Fruit fly (Drosophila melanogaster) whole organism, prepupa: ENCODE measurements around the gene CG10550.

ENCODE experiments used
- Blimp-1 ChIP-seq: fragments of 200-800 bp; sonication (Bioruptor generic); optimal IDR thresholded peaks from 3 replicates; lab custom pipeline; 2017; ENCODE audit warnings: missing biosample characterization, missing genetic modification characterization, mild to moderate bottlenecking, moderate library complexity, missing genetic modification reagents
- CG10631 ChIP-seq: fragments of 200-800 bp; sonication (Bioruptor generic); optimal IDR thresholded peaks from 2 replicates; lab custom pipeline; 2016; ENCODE audit warnings: missing biosample characterization, missing genetic modification characterization
- CG11902 ChIP-seq: fragments of 200-800 bp; sonication (Bioruptor generic); optimal IDR thresholded peaks from 3 replicates; lab custom pipeline; 2016; ENCODE audit warnings: missing biosample characterization, missing genetic modification characterization
- CG15336 ChIP-seq: fragments of 200-800 bp; sonication (Bioruptor generic); IDR thresholded peaks from 2 replicates; pipeline ENCODE4 v1.3.6; 2022; ENCODE audit warnings: missing biosample characterization, missing genetic modification characterization
- CG16779 ChIP-seq: fragments of 200-800 bp; sonication (Bioruptor generic); optimal IDR thresholded peaks from 3 replicates; lab custom pipeline; 2017; ENCODE audit warnings: missing biosample characterization, mild to moderate bottlenecking, missing genetic modification characterization
- CG4318 ChIP-seq: fragments of 200-800 bp; sonication (Bioruptor generic); optimal IDR thresholded peaks from 3 replicates; lab custom pipeline; 2017; ENCODE audit warnings: missing biosample characterization, mild to moderate bottlenecking, missing genetic modification characterization
- CG6163 ChIP-seq: fragments of 200-800 bp; sonication (Bioruptor generic); IDR thresholded peaks from 3 replicates; pipeline ENCODE4 v1.3.6; 2022; ENCODE audit warnings: missing biosample characterization, missing genetic modification characterization
- CG6276 ChIP-seq: fragments of 200-800 bp; sonication (Bioruptor generic); optimal IDR thresholded peaks from 2 replicates; lab custom pipeline; 2017; ENCODE audit warnings: missing biosample characterization, mild to moderate bottlenecking, missing genetic modification characterization
- CG6792 ChIP-seq: fragments of 200-800 bp; sonication (Bioruptor generic); optimal IDR thresholded peaks from 3 replicates; lab custom pipeline; 2016; ENCODE audit warnings: missing biosample characterization, missing genetic modification characterization
- CG6808 ChIP-seq: fragments of 200-800 bp; sonication (Bioruptor generic); optimal IDR thresholded peaks from 3 replicates; lab custom pipeline; 2017; ENCODE audit warnings: missing biosample characterization, missing genetic modification characterization, mild to moderate bottlenecking, moderate library complexity, missing genetic modification reagents
- CG7368 ChIP-seq: fragments of 200-800 bp; sonication (Bioruptor generic); optimal IDR thresholded peaks from 3 replicates; lab custom pipeline; 2016; ENCODE audit warnings: missing biosample characterization, missing genetic modification characterization
- CG9139 ChIP-seq: fragments of 200-800 bp; sonication (Bioruptor generic); optimal IDR thresholded peaks from 3 replicates; lab custom pipeline; 2017; ENCODE audit warnings: missing biosample characterization, mild to moderate bottlenecking, missing genetic modification characterization
- Eip75B ChIP-seq: fragments of 200-800 bp; sonication (Bioruptor generic); optimal IDR thresholded peaks from 3 replicates; lab custom pipeline; 2016; ENCODE audit warnings: missing biosample characterization, missing genetic modification characterization
- Eip78C ChIP-seq: fragments of 200-800 bp; sonication (Bioruptor generic); peaks from one replicate; lab custom pipeline; 2016; ENCODE audit warnings: missing biosample characterization, missing genetic modification characterization
- Eip93F ChIP-seq: fragments of 200-800 bp; sonication (Bioruptor generic); optimal IDR thresholded peaks from 2 replicates; lab custom pipeline; 2016; ENCODE audit warnings: missing biosample characterization, mild to moderate bottlenecking, missing genetic modification characterization
- Ets21C ChIP-seq: fragments of 200-800 bp; sonication (Bioruptor generic); optimal IDR thresholded peaks from 3 replicates; lab custom pipeline; 2016; ENCODE audit warnings: missing biosample characterization, missing genetic modification characterization
- Hr4 ChIP-seq: fragments of 200-800 bp; sonication (Bioruptor generic); optimal IDR thresholded peaks from 3 replicates; lab custom pipeline; 2016; ENCODE audit warnings: missing biosample characterization, missing genetic modification characterization
- OdsH ChIP-seq: fragments of 200-800 bp; sonication (Bioruptor generic); optimal IDR thresholded peaks from 3 replicates; lab custom pipeline; 2016; ENCODE audit warnings: missing biosample characterization, missing genetic modification characterization
- Smox ChIP-seq: fragments of 200-800 bp; sonication (Bioruptor generic); optimal IDR thresholded peaks from 3 replicates; lab custom pipeline; 2016; ENCODE audit warnings: missing biosample characterization, missing genetic modification characterization
- Sox102F ChIP-seq: fragments of 200-800 bp; sonication (Bioruptor generic); optimal IDR thresholded peaks from 2 replicates; lab custom pipeline; 2016; ENCODE audit warnings: missing biosample characterization, mild to moderate bottlenecking, missing genetic modification characterization
- Sox14 ChIP-seq: fragments of 200-800 bp; sonication (Bioruptor generic); optimal IDR thresholded peaks from 3 replicates; lab custom pipeline; 2016; ENCODE audit warnings: missing biosample characterization, missing genetic modification characterization
- acj6 ChIP-seq: fragments of 200-800 bp; sonication (Bioruptor generic); optimal IDR thresholded peaks from 3 replicates; lab custom pipeline; 2016; ENCODE audit warnings: missing biosample characterization, missing genetic modification characterization
- cyc ChIP-seq: fragments of 200-800 bp; sonication (Bioruptor generic); optimal IDR thresholded peaks from 3 replicates; lab custom pipeline; 2016; ENCODE audit warnings: missing biosample characterization, missing genetic modification characterization
- dsx ChIP-seq: fragments of 200-800 bp; optimal IDR thresholded peaks from 3 replicates; lab custom pipeline; 2019; ENCODE audit warnings: missing biosample characterization, mild to moderate bottlenecking, missing genetic modification characterization, moderate library complexity; ENCODE audit not compliant: poor library complexity, severe bottlenecking
- fd59A ChIP-seq: fragments of 200-800 bp; sonication (Bioruptor generic); optimal IDR thresholded peaks from 2 replicates; lab custom pipeline; 2017; ENCODE audit warnings: missing biosample characterization, mild to moderate bottlenecking, missing genetic modification characterization, missing genetic modification reagents
- fd85E ChIP-seq: fragments of 200-800 bp; sonication (Bioruptor generic); optimal IDR thresholded peaks from 3 replicates; lab custom pipeline; 2016; ENCODE audit warnings: missing biosample characterization, missing genetic modification characterization
- fkh ChIP-seq: fragments of 200-800 bp; sonication (Bioruptor generic); optimal IDR thresholded peaks from 3 replicates; lab custom pipeline; 2017; ENCODE audit warnings: missing biosample characterization, mild to moderate bottlenecking, missing genetic modification characterization, moderate library complexity
- net ChIP-seq: fragments of 200-800 bp; sonication (Bioruptor generic); optimal IDR thresholded peaks from 3 replicates; lab custom pipeline; 2016; ENCODE audit warnings: missing biosample characterization, missing genetic modification characterization
- salr ChIP-seq, 2 experiments: fragments of 200-800 bp; sonication (Bioruptor generic); optimal IDR thresholded peaks; 3 replicates each; lab custom pipeline; 2016 to 2018; ENCODE audit warnings: missing biosample characterization in 2 of 2, missing genetic modification characterization in 2 of 2, mild to moderate bottlenecking in 1 of 2
- spab ChIP-seq: fragments of 200-800 bp; sonication (Bioruptor generic); optimal IDR thresholded peaks from 2 replicates; lab custom pipeline; 2017; ENCODE audit warnings: missing biosample characterization, mild to moderate bottlenecking, missing genetic modification characterization, missing genetic modification reagents
- svp ChIP-seq: fragments of 200-800 bp; sonication (Bioruptor generic); peaks from one replicate; lab custom pipeline; 2016; ENCODE audit warnings: missing biosample characterization, missing genetic modification characterization
- vri ChIP-seq: fragments of 200-800 bp; sonication (Bioruptor generic); optimal IDR thresholded peaks from 3 replicates; lab custom pipeline; 2016; ENCODE audit warnings: missing biosample characterization, mild to moderate bottlenecking, missing genetic modification characterization

Gene CG10550

dm6 chr3R:25320051-25320705, 12.0 kb upstream of the CG10550 start, which contains the start of gene CG10560:
CG10560 (minus strand) TSS chr3R:25320101.
- TF ChIP-seq Ets21C: no peak
- TF ChIP-seq Eip75B (GFP tag; lab: Kevin White, UChicago): no peak
- no peak for TF ChIP-seq CG6163 (GFP tag; lab: Robert Waterston, UW)
- TF ChIP-seq Sox14 (GFP tag; lab: Kevin White, UChicago): no peak
- no peak for TF ChIP-seq CG6792 (GFP tag; lab: Kevin White, UChicago)
- no peak for TF ChIP-seq CG7368 (GFP tag; lab: Kevin White, UChicago)
- TF ChIP-seq Eip93F (GFP tag; lab: Kevin White, UChicago): no peak
- TF ChIP-seq svp: no peak
- TF ChIP-seq fd85E: no peak

dm6 chr3R:25318011-25318410, 9.8 kb upstream of the CG10550 start, which contains the start of gene CG10553:
CG10553 (minus strand) TSS chr3R:25318111.
- no peak for TF ChIP-seq Eip75B (GFP tag; lab: Kevin White, UChicago)
- TF ChIP-seq CG16779 (tag; lab: Kevin White, UChicago): no peak
- TF ChIP-seq spab (GFP tag; lab: Kevin White, UChicago): no peak
- no peak for TF ChIP-seq CG15336 (GFP tag; lab: Robert Waterston, UW)
- TF ChIP-seq Hr4 (GFP tag; lab: Kevin White, UChicago): no peak

DNA sequence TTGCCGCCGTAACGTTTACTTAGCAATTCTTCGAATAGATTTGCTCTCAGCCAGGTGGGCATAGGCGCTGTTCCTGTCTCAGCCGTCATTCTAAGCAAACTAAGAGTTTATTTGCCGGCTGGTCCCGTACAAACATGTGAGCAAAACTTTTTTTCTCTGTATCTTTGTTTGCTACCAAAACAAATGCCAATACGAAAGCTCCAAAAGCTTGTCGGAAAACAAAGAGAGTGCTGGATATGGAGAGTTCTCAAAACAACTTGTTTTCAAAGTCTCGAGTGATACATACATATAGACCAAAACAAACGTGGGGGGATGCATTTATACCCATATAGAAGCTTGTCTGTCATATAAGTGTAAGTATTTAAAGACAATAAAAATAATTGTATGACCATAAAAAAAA, 7.8 kb upstream of the CG10550 start, which contains the start of gene CG10559:
CG10559 (minus strand) TSS at position 101 of the 400 bp plus-strand sequence.
- peak; percentile 45 for TF ChIP-seq fkh (GFP tag; lab: Kevin White, UChicago)
- TF ChIP-seq Sox14 (GFP tag; lab: Kevin White, UChicago): no peak

dm6 chr3R:25313771-25314170, 5.6 kb upstream of the CG10550 start, which contains the start of gene CG31087:
CG31087 (minus strand) TSS chr3R:25313833.
- peak; percentile 55 for TF ChIP-seq vri (GFP tag; lab: Kevin White, UChicago)
- TF ChIP-seq cyc (GFP tag; lab: Kevin White, UChicago): no peak
- TF ChIP-seq CG11902: no peak

dm6 chr3R:25312583-25312982, 4.4 kb upstream of the CG10550 start:
- TF ChIP-seq fd59A: no peak
- no peak for TF ChIP-seq CG6276 (GFP tag; lab: Kevin White, UChicago)
- TF ChIP-seq Eip75B (GFP tag; lab: Kevin White, UChicago): no peak
- TF ChIP-seq CG6808 (GFP tag; lab: Kevin White, UChicago): no peak
- TF ChIP-seq Blimp-1: no peak
- TF ChIP-seq Sox102F: no peak
- no peak for TF ChIP-seq Smox (GFP tag; lab: Kevin White, UChicago)
- TF ChIP-seq OdsH (GFP tag; lab: Kevin White, UChicago): no peak
- TF ChIP-seq CG10631: no peak
- no peak for TF ChIP-seq dsx
- no peak for TF ChIP-seq CG4318 (GFP tag; lab: Kevin White, UChicago)
- no peak for TF ChIP-seq Eip78C
- TF ChIP-seq net (GFP tag; lab: Kevin White, UChicago): no peak

dm6 chr3R:25310843-25311242, 2.7 kb upstream of the CG10550 start, which contains the start of gene CG31099:
CG31099 (minus strand) TSS chr3R:25310943.
- TF ChIP-seq cyc (GFP tag; lab: Kevin White, UChicago) (no peak), acj6 (no peak), CG6792 (GFP tag; lab: Kevin White, UChicago) (no peak), salr (GFP tag; optimal IDR thresholded peaks at IDR 0.05; lab: Kevin White, UChicago) (no peak), CG9139 (GFP tag; lab: Kevin White, UChicago) (no peak), Eip93F (GFP tag; lab: Kevin White, UChicago) (no peak)
